Worm (Caenorhabditis elegans) whole organism, L1 larva: ENCODE data around the gene T09F3.7.

ENCODE experiments used
- C04F5.9 ChIP-seq: sonication (generic microtip); optimal IDR thresholded peaks from 2 replicates; lab custom pipeline; 2016; ENCODE audit warnings: missing genetic modification characterization, missing compliant biosample characterization
- F16B12.6 ChIP-seq: fragments of 150-350 bp; optimal IDR thresholded peaks from 2 replicates; lab custom pipeline; 2014; ENCODE audit warnings: missing biosample characterization, missing genetic modification characterization
- aha-1 ChIP-seq: fragments of 150-350 bp; optimal IDR thresholded peaks from 2 replicates; lab custom pipeline; 2014; ENCODE audit warnings: missing biosample characterization, missing genetic modification characterization
- aly-2 ChIP-seq: fragments of 150-350 bp; optimal IDR thresholded peaks from 2 replicates; lab custom pipeline; 2014; ENCODE audit warnings: missing biosample characterization, missing genetic modification characterization
- ama-1 ChIP-seq: fragments of 150-350 bp; optimal IDR thresholded peaks from 2 replicates; lab custom pipeline; 2014
- ceh-8 ChIP-seq: fragments of 200-800 bp; sonication (Bioruptor generic); optimal IDR thresholded peaks from 2 replicates; lab custom pipeline; 2018; ENCODE audit warnings: mild to moderate bottlenecking, missing genetic modification characterization, moderate library complexity, missing compliant biosample characterization
- ceh-82 ChIP-seq, 3 experiments: fragments of 150-350 bp in 1 of 3; sonication (generic microtip) in 2 of 3; optimal IDR thresholded peaks; 2 replicates each; lab custom pipeline; 2014 to 2017; ENCODE audit warnings: missing biosample characterization in 3 of 3, missing genetic modification characterization in 3 of 3
- ceh-90 ChIP-seq: sonication (generic microtip); optimal IDR thresholded peaks from 2 replicates; lab custom pipeline; 2016; ENCODE audit warnings: missing genetic modification characterization, missing compliant biosample characterization
- ces-1 ChIP-seq: fragments of 150-350 bp; optimal IDR thresholded peaks from 2 replicates; lab custom pipeline; 2014; ENCODE audit warnings: missing biosample characterization, missing genetic modification reagents, missing genetic modification characterization
- dsc-1 ChIP-seq: sonication (generic microtip); optimal IDR thresholded peaks from 2 replicates; lab custom pipeline; 2016; ENCODE audit warnings: mild to moderate bottlenecking, missing genetic modification characterization, missing compliant biosample characterization
- efl-1 ChIP-seq, 4 experiments: fragments of 150-350 bp; optimal IDR thresholded peaks in 3 of 4; peaks in 1 of 4; 1 replicate in 1 of 4; 2 replicates in 3 of 4; lab custom pipeline; 2014; ENCODE audit warnings: missing biosample characterization in 2 of 4, missing genetic modification characterization in 2 of 4, missing genetic modification reagents in 2 of 4
- egl-27 ChIP-seq, 2 experiments: fragments of 150-350 bp in 1 of 2; sonication (generic microtip); optimal IDR thresholded peaks; 3 replicates each; lab custom pipeline; 2017 to 2018; ENCODE audit warnings: missing biosample characterization in 2 of 2, missing genetic modification characterization in 2 of 2, missing genetic modification reagents in 2 of 2
- elt-3 ChIP-seq, 6 experiments: fragments of 150-350 bp in 1 of 6; sonication (generic microtip); optimal IDR thresholded peaks; 2 replicates each; lab custom pipeline; 2017 to 2018; ENCODE audit warnings: missing biosample characterization in 6 of 6, missing genetic modification characterization in 6 of 6, inconsistent platforms in 1 of 6
- ets-5 ChIP-seq: fragments of 200-800 bp; sonication (Bioruptor generic); IDR thresholded peaks from 2 replicates; pipeline ENCODE4 v1.3.6; 2022; ENCODE audit warnings: missing genetic modification characterization, missing compliant biosample characterization
- fkh-10 ChIP-seq: sonication (generic microtip); optimal IDR thresholded peaks from 2 replicates; lab custom pipeline; 2017; ENCODE audit warnings: missing biosample characterization, missing genetic modification reagents, missing genetic modification characterization
- fkh-4 ChIP-seq: sonication (generic microtip); optimal IDR thresholded peaks from 2 replicates; lab custom pipeline; 2016; ENCODE audit warnings: missing compliant biosample characterization, missing genetic modification characterization, borderline replicate concordance
- fos-1 ChIP-seq: fragments of 150-350 bp; optimal IDR thresholded peaks from 2 replicates; lab custom pipeline; 2014; ENCODE audit warnings: missing biosample characterization, missing genetic modification characterization
- hlh-4 ChIP-seq: sonication (generic microtip); optimal IDR thresholded peaks from 2 replicates; lab custom pipeline; 2016; ENCODE audit warnings: mild to moderate bottlenecking, missing genetic modification characterization, missing compliant biosample characterization
- isw-1 ChIP-seq: fragments of 200-800 bp; sonication (Bioruptor generic); IDR thresholded peaks from 2 replicates; pipeline ENCODE4 v1.3.6; 2022; ENCODE audit warnings: missing genetic modification characterization, missing compliant biosample characterization
- jun-1 ChIP-seq: fragments of 150-350 bp; optimal IDR thresholded peaks from 2 replicates; lab custom pipeline; 2014; ENCODE audit warnings: missing biosample characterization, missing genetic modification reagents, missing genetic modification characterization
- lin-15B ChIP-seq: fragments of 150-350 bp; sonication (generic microtip); optimal IDR thresholded peaks from 3 replicates; lab custom pipeline; 2014; ENCODE audit warnings: missing biosample characterization, missing genetic modification characterization
- lin-35 ChIP-seq, 2 experiments: fragments of 150-350 bp; optimal IDR thresholded peaks; 2 replicates each; lab custom pipeline; 2014; ENCODE audit warnings: missing biosample characterization in 2 of 2, missing genetic modification characterization in 2 of 2, missing genetic modification reagents in 2 of 2
- lin-39 ChIP-seq: fragments of 150-350 bp; optimal IDR thresholded peaks from 2 replicates; lab custom pipeline; 2014; ENCODE audit warnings: missing biosample characterization, missing genetic modification reagents, missing genetic modification characterization
- lir-3 ChIP-seq: sonication (generic microtip); optimal IDR thresholded peaks from 2 replicates; lab custom pipeline; 2016; ENCODE audit warnings: mild to moderate bottlenecking, missing genetic modification characterization, moderate library complexity, missing compliant biosample characterization; ENCODE audit not compliant: poor library complexity
- lsy-2 ChIP-seq, 2 experiments: fragments of 150-350 bp; optimal IDR thresholded peaks; 2 replicates each; lab custom pipeline; 2014; ENCODE audit warnings: missing biosample characterization in 2 of 2, missing genetic modification characterization in 2 of 2
- mef-2 ChIP-seq: fragments of 150-350 bp; optimal IDR thresholded peaks from 2 replicates; lab custom pipeline; 2014; ENCODE audit warnings: missing biosample characterization, missing genetic modification characterization
- mep-1 ChIP-seq: fragments of 150-350 bp; optimal IDR thresholded peaks from 2 replicates; lab custom pipeline; 2014; ENCODE audit warnings: missing biosample characterization, missing genetic modification characterization
- nhr-11 ChIP-seq: fragments of 150-350 bp; optimal IDR thresholded peaks from 2 replicates; lab custom pipeline; 2014; ENCODE audit warnings: missing biosample characterization, missing genetic modification characterization
- nhr-20 ChIP-seq: sonication (generic microtip); optimal IDR thresholded peaks from 2 replicates; lab custom pipeline; 2016; ENCODE audit warnings: mild to moderate bottlenecking, missing genetic modification characterization, missing compliant biosample characterization
- nhr-237 ChIP-seq: fragments of 150-350 bp; optimal IDR thresholded peaks from 2 replicates; lab custom pipeline; 2014; ENCODE audit warnings: missing biosample characterization, missing genetic modification characterization
- nhr-71 ChIP-seq: sonication (generic microtip); optimal IDR thresholded peaks from 2 replicates; lab custom pipeline; 2016; ENCODE audit warnings: mild to moderate bottlenecking, missing genetic modification characterization, moderate library complexity, missing compliant biosample characterization
- nhr-77 ChIP-seq: fragments of 150-350 bp; optimal IDR thresholded peaks from 2 replicates; lab custom pipeline; 2014; ENCODE audit warnings: missing biosample characterization, missing genetic modification characterization
- nhr-84 ChIP-seq: sonication (generic microtip); optimal IDR thresholded peaks from 2 replicates; lab custom pipeline; 2017; ENCODE audit warnings: missing biosample characterization, missing genetic modification characterization
- nhr-85 ChIP-seq: sonication (generic microtip); peaks from one replicate; lab custom pipeline; 2016; ENCODE audit warnings: missing genetic modification characterization, inconsistent platforms, missing compliant biosample characterization
- nhr-90 ChIP-seq: sonication (generic microtip); optimal IDR thresholded peaks from 2 replicates; lab custom pipeline; 2016; ENCODE audit warnings: mild to moderate bottlenecking, missing genetic modification characterization, missing compliant biosample characterization; ENCODE audit not compliant: poor library complexity
- pag-3 ChIP-seq: sonication (generic microtip); optimal IDR thresholded peaks from 2 replicates; lab custom pipeline; 2017; ENCODE audit warnings: missing genetic modification characterization, mild to moderate bottlenecking, missing compliant biosample characterization, antibody characterized with exemption, borderline replicate concordance; ENCODE audit not compliant: insufficient read depth
- rnt-1 ChIP-seq: sonication (generic microtip); optimal IDR thresholded peaks from 2 replicates; lab custom pipeline; 2016; ENCODE audit warnings: mild to moderate bottlenecking, missing genetic modification characterization, moderate library complexity, missing compliant biosample characterization
- skn-1 ChIP-seq: fragments of 150-350 bp; optimal IDR thresholded peaks from 2 replicates; lab custom pipeline; 2014; ENCODE audit warnings: missing biosample characterization, missing genetic modification characterization
- snpc-4 ChIP-seq: fragments of 150-350 bp; optimal IDR thresholded peaks from 2 replicates; lab custom pipeline; 2014; ENCODE audit warnings: missing biosample characterization, missing genetic modification characterization
- snu-23 ChIP-seq: sonication (generic microtip); optimal IDR thresholded peaks from 2 replicates; lab custom pipeline; 2016; ENCODE audit warnings: missing genetic modification characterization, missing compliant biosample characterization
- sox-4 ChIP-seq: sonication (generic microtip); optimal IDR thresholded peaks from 2 replicates; lab custom pipeline; 2016; ENCODE audit warnings: missing genetic modification characterization, missing compliant biosample characterization
- sup-37 ChIP-seq: fragments of 200-800 bp; sonication (Bioruptor generic); optimal IDR thresholded peaks from 2 replicates; lab custom pipeline; 2018; ENCODE audit warnings: mild to moderate bottlenecking, missing genetic modification characterization, missing compliant biosample characterization
- unc-130 ChIP-seq: fragments of 150-350 bp; optimal IDR thresholded peaks from 2 replicates; lab custom pipeline; 2017; ENCODE audit warnings: missing biosample characterization, missing genetic modification characterization, inconsistent platforms
- vab-15 ChIP-seq: sonication (generic microtip); optimal IDR thresholded peaks from 2 replicates; lab custom pipeline; 2017; ENCODE audit warnings: missing genotype, mild to moderate bottlenecking, missing genetic modification characterization, missing compliant biosample characterization
- xbp-1 ChIP-seq: sonication (generic microtip); optimal IDR thresholded peaks from 2 replicates; lab custom pipeline; 2016; ENCODE audit warnings: missing genetic modification characterization, missing compliant biosample characterization

Gene T09F3.7

ce11 chrII:10390854-10391253 lies at the start of gene T09F3.7, which contains the start of gene T09F3.2:
T09F3.7 (plus strand) TSS chrII:10391168.
T09F3.2 (plus strand) TSS chrII:10391154.
- TF ChIP-seq nhr-90 (no peak), lin-35 (GFP tag; optimal IDR thresholded peaks at IDR 0.05; lab: Kevin White, UChicago) (no peak), dsc-1 (tag; lab: Kevin White, UChicago) (no peak), fkh-4 (tag; lab: Kevin White, UChicago) (no peak), xbp-1 (tag; lab: Kevin White, UChicago) (no peak), snpc-4 (no peak), nhr-77 (no peak), nhr-71 (tag; lab: Kevin White, UChicago) (no peak), fkh-10 (GFP tag; lab: Kevin White, UChicago) (no peak), pag-3 (tag; lab: Kevin White, UChicago) (no peak), nhr-237 (tag; lab: Kevin White, UChicago) (no peak), nhr-11 (tag; lab: Kevin White, UChicago) (no peak), mef-2 (no peak), snu-23 (GFP tag; lab: Kevin White, UChicago) (no peak), nhr-20 (no peak)

DNA sequence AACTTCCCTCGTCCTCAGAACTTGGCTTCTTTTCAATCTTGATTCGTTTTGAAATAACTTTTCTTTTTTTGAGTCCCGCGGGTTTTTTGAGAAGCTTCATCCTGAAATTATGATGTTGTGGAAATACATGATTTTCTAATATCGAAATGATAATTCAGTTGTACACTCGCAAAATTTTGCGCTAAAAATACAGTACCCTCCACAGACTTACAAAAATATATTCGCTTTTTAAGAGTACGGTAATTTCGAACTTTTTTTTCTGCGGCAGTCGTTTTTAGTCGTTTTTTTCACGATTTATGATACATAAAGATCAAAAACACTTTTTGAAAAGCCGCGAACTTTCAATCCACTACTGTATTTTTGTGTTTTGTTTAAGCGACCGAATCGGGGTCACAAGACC lies 46.0 kb upstream of the T09F3.7 start, which contains the start of gene pro-2:
Gene pro-2, minus strand, starts transcription at position 101 of the 400 bp plus-strand sequence.
- TF ChIP-seq lir-3 (tag; lab: Kevin White, UChicago) (no peak), mef-2 (no peak), hlh-4 (no peak), nhr-84 (no peak), aly-2 (tag; lab: Kevin White, UChicago) (no peak), isw-1 (GFP tag; lab: Robert Waterston, UW) (no peak), ceh-82 (tag; optimal IDR thresholded peaks at IDR 0.05; lab: Kevin White, UChicago) (no peak), mep-1 (tag; lab: Kevin White, UChicago) (no peak), F16B12.6 (tag; lab: Kevin White, UChicago) (no peak), ceh-90 (no peak), lin-39 (no peak), sox-4 (no peak)

DNA sequence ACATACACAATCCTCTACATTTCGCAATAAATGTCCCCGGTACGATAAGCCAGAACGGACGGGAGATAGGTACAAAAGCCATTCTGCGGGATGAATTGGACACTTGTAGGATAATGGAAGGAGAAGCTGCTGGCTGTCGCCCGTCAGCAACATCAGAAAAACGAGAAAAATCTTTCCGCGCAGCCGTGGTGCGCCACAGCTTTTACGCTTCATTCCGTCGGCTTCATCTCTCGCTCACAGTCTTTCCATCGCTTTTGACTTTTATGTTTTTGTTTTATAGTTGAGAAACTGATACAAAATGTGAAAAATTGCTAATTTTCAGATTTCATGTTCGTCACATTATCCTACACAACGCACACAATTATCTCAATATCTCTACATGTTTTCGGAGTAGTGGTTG lies 44.9 kb upstream of the T09F3.7 start, which contains the start of gene C07E3.10:
Gene C07E3.10, plus strand, starts transcription at position 301 of the 400 bp plus-strand sequence.
- TF ChIP-seq ces-1 (GFP tag; lab: Kevin White, UChicago) (no peak), ama-1 (lab: Kevin White, UChicago) (no peak), nhr-77 (no peak), fkh-10 (GFP tag; lab: Kevin White, UChicago) (no peak), ceh-8 (GFP tag; lab: Kevin White, UChicago) (no peak), elt-3 (tag; optimal IDR thresholded peaks at IDR 0.05; lab: Kevin White, UChicago) (no peak), ets-5 (GFP tag; lab: Robert Waterston, UW) (no peak), nhr-85 (tag; lab: Kevin White, UChicago) (no peak), nhr-90 (no peak)

DNA sequence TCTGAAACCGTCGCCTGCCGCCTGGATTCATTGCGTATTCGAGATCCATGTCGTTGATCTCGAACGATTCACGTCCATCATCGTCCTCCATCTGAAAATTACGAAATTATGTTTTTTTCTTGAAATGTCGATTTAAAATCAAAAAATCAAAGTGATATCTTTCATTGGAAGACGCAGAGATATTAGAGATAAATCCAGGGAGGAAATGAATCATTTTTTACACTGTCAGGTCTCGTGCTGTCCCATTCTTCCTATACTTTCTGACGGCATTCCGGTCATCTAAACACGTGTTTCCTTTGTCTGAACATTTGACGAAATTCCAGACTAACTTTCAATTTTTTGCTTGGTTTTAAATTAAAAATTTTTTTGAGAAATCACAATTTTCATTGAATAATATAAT lies 41.1 kb upstream of the T09F3.7 start, which contains the start of gene stip-1:
Gene stip-1, minus strand, starts transcription at position 98 of the 400 bp plus-strand sequence.
- TF ChIP-seq fkh-4 (tag; lab: Kevin White, UChicago) (no peak), lsy-2 (tag; optimal IDR thresholded peaks at IDR 0.05; lab: Kevin White, UChicago) (peak in 1 of 2 experiments; percentile 2), mef-2 (no peak), nhr-71 (tag; lab: Kevin White, UChicago) (peak; percentile 39), rnt-1 (tag; lab: Kevin White, UChicago) (peak; percentile 27), efl-1 (optimal IDR thresholded peaks at IDR 0.05; lab: Kevin White, UChicago) (no peak), efl-1 (GFP tag; optimal IDR thresholded peaks at IDR 0.05 in 1 of 2; lab: Kevin White, UChicago) (peak in 1 of 2 experiments; percentile 91)

DNA sequence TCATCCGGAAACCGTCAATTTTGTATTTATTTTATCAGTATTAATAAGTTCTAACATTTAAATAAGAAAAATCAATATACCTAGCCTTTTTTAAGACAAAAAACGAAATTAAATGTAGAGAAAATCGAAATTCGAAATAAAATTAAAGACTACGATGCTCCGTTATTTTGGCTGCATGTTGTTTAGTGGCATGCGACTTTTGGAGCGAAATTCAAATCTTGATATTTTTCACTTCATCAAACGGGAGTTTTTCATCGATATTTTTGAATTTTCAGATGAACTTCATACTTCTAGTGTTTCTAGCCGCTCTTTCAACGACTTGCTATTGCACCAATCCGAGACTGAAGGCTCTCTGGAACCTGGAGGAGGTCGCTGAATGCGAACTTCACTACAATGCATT lies 40.5 kb upstream of the T09F3.7 start, which contains the start of gene C07E3.9:
Gene C07E3.9, plus strand, starts transcription at position 270 of the 400 bp plus-strand sequence.
- TF ChIP-seq jun-1 (tag; lab: Kevin White, UChicago) (no peak), unc-130 (peak; percentile 27), egl-27 (tag; optimal IDR thresholded peaks at IDR 0.05; lab: Kevin White, UChicago) (no peak), aha-1 (tag; lab: Kevin White, UChicago) (no peak), rnt-1 (tag; lab: Kevin White, UChicago) (peak; percentile 39), fos-1 (peak; percentile 28), C04F5.9 (tag; lab: Kevin White, UChicago) (no peak), sup-37 (GFP tag; lab: Kevin White, UChicago) (no peak), efl-1 (optimal IDR thresholded peaks at IDR 0.05; lab: Kevin White, UChicago) (peak; percentile 94 to 97), efl-1 (GFP tag; optimal IDR thresholded peaks at IDR 0.05 in 1 of 2; lab: Kevin White, UChicago) (peak; percentile 94 to 99), vab-15 (tag; lab: Kevin White, UChicago) (no peak), F16B12.6 (tag; lab: Kevin White, UChicago) (peak; percentile 33), lin-15B (tag; lab: Kevin White, UChicago) (peak; percentile 41), skn-1 (tag; lab: Kevin White, UChicago) (peak; percentile 28), lir-3 (tag; lab: Kevin White, UChicago) (no peak), elt-3 (tag; optimal IDR thresholded peaks at IDR 0.05; lab: Kevin White, UChicago) (peak in 1 of 6 experiments; percentile 21)
